Fruit fly (Drosophila melanogaster): ENCODE measurements around the gene Wdr81.

The Wdr81 gene

dm6 chr2L:12049133-12049532, 28.4 kb upstream of the Wdr81 start, which contains the start of gene PLCXD (continued):
- TF ChIP-seq fd64A (GFP tag; optimal IDR thresholded peaks at IDR 0.05) (peak; percentile 34), HmgD (GFP tag; optimal IDR thresholded peaks at IDR 0.05) (no peak), CG1024 (GFP tag; IDR thresholded peaks at IDR 0.05) (no peak), CG1529 (GFP tag; optimal IDR thresholded peaks at IDR 0.05) (no peak), Oaz (GFP tag; IDR thresholded peaks at IDR 0.05) (no peak), MTF-1 (GFP tag; optimal IDR thresholded peaks at IDR 0.05; ENCODE audit: borderline replicate concordance) (peak; percentile 5), dmrt11E (tag; optimal IDR thresholded peaks at IDR 0.05) (no peak), Sox100B (GFP tag; optimal IDR thresholded peaks at IDR 0.05) (peak; percentile 55), CG31388 (GFP tag; optimal IDR thresholded peaks at IDR 0.05) (no peak), caup (GFP tag; optimal IDR thresholded peaks at IDR 0.05; ENCODE audit: severe bottlenecking) (no peak), vvl (GFP tag; IDR thresholded peaks at IDR 0.05) (no peak), Dfd (GFP tag; optimal IDR thresholded peaks at IDR 0.05) (no peak), Sry-β (GFP tag; optimal IDR thresholded peaks at IDR 0.05) (peak; percentile 24), CG30020 (tag; optimal IDR thresholded peaks at IDR 0.05) (no peak), Deaf1 (tag; optimal IDR thresholded peaks at IDR 0.05) (no peak), CG17385 (GFP tag; optimal IDR thresholded peaks at IDR 0.05) (no peak), az2 (GFP tag; optimal IDR thresholded peaks at IDR 0.05) (no peak), gem (tag; optimal IDR thresholded peaks at IDR 0.05) (peak; percentile 31), sens (GFP tag) (peak; percentile 26), Atf6 (GFP tag; IDR thresholded peaks at IDR 0.05) (no peak), CG8924 (tag; optimal IDR thresholded peaks at IDR 0.05) (no peak), CG2120 (GFP tag; optimal IDR thresholded peaks at IDR 0.05) (no peak), twi (tag; optimal IDR thresholded peaks at IDR 0.05) (no peak)

DNA sequence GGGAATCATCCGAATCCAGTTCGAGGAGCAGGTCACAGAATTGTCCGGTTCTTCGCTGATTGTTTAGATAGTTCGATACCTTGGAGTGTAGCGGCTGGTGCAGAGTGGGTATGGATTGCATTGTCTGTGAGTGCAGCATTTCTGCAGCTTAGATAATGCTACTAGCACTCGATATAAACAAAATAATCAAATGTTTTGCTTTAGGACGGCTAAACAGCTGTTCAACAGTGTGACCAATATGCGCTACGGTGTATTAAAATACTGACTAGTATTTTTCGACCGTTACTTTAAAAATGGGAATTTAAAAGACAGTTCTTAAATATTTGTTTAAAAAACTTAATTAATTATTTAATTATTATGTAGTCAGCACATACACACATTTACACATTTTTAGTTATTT, 28.0 kb upstream of the Wdr81 start, which contains the start of gene Plzf:
Plzf (minus strand) TSS at position 196 of the 400 bp plus-strand sequence.
- peak; percentile 19; the same call in 1 of the 2 replicates for TF ChIP-seq E2f2 (GFP tag; IDR thresholded peaks at IDR 0.05)
- no peak for TF ChIP-seq rib (GFP tag; IDR thresholded peaks at IDR 0.05)
- peak; percentile 66 for TF ChIP-seq CG9797 (GFP tag; optimal IDR thresholded peaks at IDR 0.05)
- no peak for TF ChIP-seq nerfin-2 (GFP tag; IDR thresholded peaks at IDR 0.05; ENCODE audit: partially characterized antibody)
- TF ChIP-seq unpg (GFP tag; optimal IDR thresholded peaks at IDR 0.05) = no peak
- peak; percentile 59 to 91 for TF ChIP-seq crp (GFP tag; optimal IDR thresholded peaks at IDR 0.05)
- TF ChIP-seq stwl (tag; optimal IDR thresholded peaks at IDR 0.05) = peak; percentile 35
- peak; percentile 14 for TF ChIP-seq YL-1 (GFP tag; optimal IDR thresholded peaks at IDR 0.05)
- TF ChIP-seq ssp (GFP tag; IDR thresholded peaks at IDR 0.05) = no peak
- peak; percentile 43 for TF ChIP-seq pzg (GFP tag; optimal IDR thresholded peaks at IDR 0.05)
- peak; percentile 1 for TF ChIP-seq CG2116 (GFP tag; optimal IDR thresholded peaks at IDR 0.05)
- peak; percentile 36 for TF ChIP-seq CG14710 (tag; optimal IDR thresholded peaks at IDR 0.05)
- peak; percentile 47 for TF ChIP-seq CG13287 (GFP tag; IDR thresholded peaks at IDR 0.05; ENCODE audit: partially characterized antibody)
- TF ChIP-seq MESR4 (GFP tag; optimal IDR thresholded peaks at IDR 0.05) = peak; percentile 22
- peak; percentile 57 for TF ChIP-seq gfzf (GFP tag; optimal IDR thresholded peaks at IDR 0.05)
- peak; percentile 18 for TF ChIP-seq CG10267 (tag; optimal IDR thresholded peaks at IDR 0.05)
- peak; percentile 66; the same call in 1 of the 2 replicates for TF ChIP-seq MBD-R2 (GFP tag; IDR thresholded peaks at IDR 0.05)
- TF ChIP-seq Dll (GFP tag; IDR thresholded peaks at IDR 0.05; ENCODE audit: partially characterized antibody) = peak; percentile 19; the same call in 1 of the 4 replicates
- 0 out of 2 replicates have a peak, but pooled peaks have one; percentile 15 for TF ChIP-seq Bgb (GFP tag; IDR thresholded peaks at IDR 0.05; ENCODE audit: partially characterized antibody)
- TF ChIP-seq Myb (GFP tag; optimal IDR thresholded peaks at IDR 0.05) = peak; percentile 85
- peak; percentile 35 for TF ChIP-seq Dp (GFP tag; optimal IDR thresholded peaks at IDR 0.05)
